Worm (Caenorhabditis elegans) whole organism, L3 larva: ENCODE results near the gene ufd-3.

Source experiments
- R02D3.7 ChIP-seq: fragments of 150-350 bp; optimal IDR thresholded peaks from 2 replicates; lab custom pipeline; 2014; ENCODE audit warnings: missing biosample characterization, missing genetic modification characterization
- aly-2 ChIP-seq: fragments of 150-350 bp; optimal IDR thresholded peaks from 2 replicates; lab custom pipeline; 2014; ENCODE audit warnings: missing biosample characterization, missing genetic modification characterization
- ceh-9 ChIP-seq: sonication (generic microtip); optimal IDR thresholded peaks from 2 replicates; lab custom pipeline; 2018; ENCODE audit warnings: missing biosample characterization, missing genetic modification characterization
- daf-12 ChIP-seq: fragments of 150-350 bp; optimal IDR thresholded peaks from 2 replicates; lab custom pipeline; 2014; ENCODE audit warnings: missing biosample characterization, missing genetic modification reagents, missing genetic modification characterization
- egl-27 ChIP-seq: sonication (generic microtip); optimal IDR thresholded peaks from 4 replicates; lab custom pipeline; 2017; ENCODE audit warnings: missing biosample characterization, missing genetic modification reagents, missing genetic modification characterization
- elt-1 ChIP-seq: fragments of 150-350 bp; optimal IDR thresholded peaks from 2 replicates; lab custom pipeline; 2014; ENCODE audit warnings: missing biosample characterization, missing genetic modification characterization
- elt-2 ChIP-seq: sonication (generic microtip); optimal IDR thresholded peaks from 2 replicates; lab custom pipeline; 2016; ENCODE audit warnings: missing genetic modification reagents, mild to moderate bottlenecking, missing genetic modification characterization, missing compliant biosample characterization
- fos-1 ChIP-seq: fragments of 150-350 bp; optimal IDR thresholded peaks from 2 replicates; lab custom pipeline; 2014; ENCODE audit warnings: missing biosample characterization, missing genetic modification characterization
- hmg-11 ChIP-seq: sonication (generic microtip); optimal IDR thresholded peaks from 2 replicates; lab custom pipeline; 2016; ENCODE audit warnings: missing genetic modification characterization, missing compliant biosample characterization
- jun-1 ChIP-seq: fragments of 150-350 bp; optimal IDR thresholded peaks from 2 replicates; lab custom pipeline; 2014; ENCODE audit warnings: missing biosample characterization, missing genetic modification reagents, missing genetic modification characterization
- lin-15B ChIP-seq: fragments of 150-350 bp; optimal IDR thresholded peaks from 2 replicates; lab custom pipeline; 2014; ENCODE audit warnings: missing biosample characterization, missing genetic modification characterization
- lin-39 ChIP-seq: fragments of 150-350 bp; optimal IDR thresholded peaks from 2 replicates; lab custom pipeline; 2018; ENCODE audit warnings: missing biosample characterization, missing genetic modification reagents, missing genetic modification characterization
- lsy-12 ChIP-seq: sonication (generic microtip); optimal IDR thresholded peaks from 2 replicates; lab custom pipeline; 2016; ENCODE audit warnings: mild to moderate bottlenecking, missing genetic modification characterization, missing compliant biosample characterization
- mml-1 ChIP-seq: fragments of 150-350 bp; sonication (generic microtip); optimal IDR thresholded peaks from 3 replicates; lab custom pipeline; 2014; ENCODE audit warnings: missing biosample characterization, missing genetic modification characterization
- nfya-1 ChIP-seq: sonication (generic microtip); optimal IDR thresholded peaks from 2 replicates; lab custom pipeline; 2017; ENCODE audit warnings: missing genetic modification characterization, mild to moderate bottlenecking, missing compliant biosample characterization, antibody characterized with exemption, moderate library complexity; ENCODE audit not compliant: insufficient read depth
- nhr-11 ChIP-seq: fragments of 150-350 bp; optimal IDR thresholded peaks from 2 replicates; lab custom pipeline; 2014; ENCODE audit warnings: missing biosample characterization, missing genetic modification characterization
- nhr-23 ChIP-seq: fragments of 150-350 bp; optimal IDR thresholded peaks from 2 replicates; lab custom pipeline; 2014; ENCODE audit warnings: missing biosample characterization, missing genetic modification reagents, missing genetic modification characterization
- nhr-25 ChIP-seq: sonication (generic microtip); optimal IDR thresholded peaks from 2 replicates; lab custom pipeline; 2017; ENCODE audit warnings: missing biosample characterization, missing genetic modification characterization
- nhr-28 ChIP-seq: fragments of 150-350 bp; optimal IDR thresholded peaks from 2 replicates; lab custom pipeline; 2014; ENCODE audit warnings: missing biosample characterization, missing genetic modification characterization
- nhr-43 ChIP-seq: sonication (generic microtip); optimal IDR thresholded peaks from 2 replicates; lab custom pipeline; 2016; ENCODE audit warnings: mild to moderate bottlenecking, missing genetic modification characterization, missing compliant biosample characterization; ENCODE audit not compliant: poor library complexity, severe bottlenecking
- nhr-67 ChIP-seq: fragments of 150-350 bp; optimal IDR thresholded peaks from 2 replicates; lab custom pipeline; 2014; ENCODE audit warnings: missing biosample characterization, missing genetic modification characterization
- nhr-76 ChIP-seq: fragments of 150-350 bp; sonication (generic microtip); optimal IDR thresholded peaks from 5 replicates; lab custom pipeline; 2014; ENCODE audit warnings: missing biosample characterization, missing genetic modification characterization
- pha-4 ChIP-seq: fragments of 150-350 bp; optimal IDR thresholded peaks from 2 replicates; lab custom pipeline; 2014; ENCODE audit warnings: missing biosample characterization, missing genetic modification reagents, missing genetic modification characterization
- pqm-1 ChIP-seq: fragments of 150-350 bp; optimal IDR thresholded peaks from 2 replicates; lab custom pipeline; 2017; ENCODE audit warnings: missing biosample characterization, missing genetic modification characterization, inconsistent platforms
- sea-2 ChIP-seq: fragments of 150-350 bp; sonication (generic microtip); optimal IDR thresholded peaks from 4 replicates; lab custom pipeline; 2014; ENCODE audit warnings: missing biosample characterization, missing genetic modification reagents, missing genetic modification characterization
- skn-1 ChIP-seq: fragments of 150-350 bp; optimal IDR thresholded peaks from 2 replicates; lab custom pipeline; 2014; ENCODE audit warnings: missing biosample characterization, missing genetic modification characterization
- snpc-4 ChIP-seq: fragments of 150-350 bp; optimal IDR thresholded peaks from 2 replicates; lab custom pipeline; 2014; ENCODE audit warnings: missing biosample characterization, missing genetic modification characterization
- tbx-2 ChIP-seq: sonication (generic microtip); optimal IDR thresholded peaks from 2 replicates; lab custom pipeline; 2016; ENCODE audit warnings: mild to moderate bottlenecking, missing genetic modification characterization, missing compliant biosample characterization
- ztf-11 ChIP-seq: fragments of 150-350 bp; optimal IDR thresholded peaks from 2 replicates; lab custom pipeline; 2014; ENCODE audit warnings: missing biosample characterization, missing genetic modification characterization

Gene ufd-3

ce11 chrII:9951846-9952245 is 11.3 kb downstream of the ufd-3 start:
- TF ChIP-seq tbx-2 (tag; lab: Kevin White, UChicago) (no peak), nhr-67 (tag; lab: Kevin White, UChicago) (no peak), nhr-76 (no peak), lsy-12 (tag; lab: Kevin White, UChicago) (no peak), R02D3.7 (tag; lab: Kevin White, UChicago) (no peak)

DNA sequence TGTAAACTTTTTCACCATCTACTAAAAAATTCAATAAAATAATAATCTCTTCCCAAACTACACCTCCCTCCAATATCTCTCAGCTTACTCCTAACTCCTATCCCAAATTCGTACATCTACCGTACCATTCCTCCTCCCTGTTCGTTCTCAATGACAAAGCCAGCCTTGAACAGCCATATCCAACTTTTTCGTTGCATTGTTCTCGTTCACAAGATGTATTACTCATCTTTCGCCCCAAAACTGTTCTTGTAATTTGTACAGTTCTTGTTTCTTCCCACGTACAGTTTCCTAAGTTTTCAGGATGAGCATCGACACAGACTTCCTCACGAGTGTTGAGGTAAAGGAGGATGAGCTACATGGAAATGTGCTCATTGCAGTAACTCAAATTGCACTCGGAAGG is 14.3 kb downstream of the ufd-3 start, which contains the start of gene egl-43:
egl-43 (plus strand) TSS at position 301 of the 400 bp plus-strand sequence.
- no peak for TF ChIP-seq ztf-11
- no peak for TF ChIP-seq sea-2 (GFP tag; lab: Kevin White, UChicago)

- TF ChIP-seq nhr-11 (tag; lab: Kevin White, UChicago) (peak; percentile 48), tbx-2 (tag; lab: Kevin White, UChicago) (no peak)
Measured at ce11 chrII:9956116-9956515, 15.6 kb downstream of the ufd-3 start.

ce11 chrII:9960127-9960526 is 19.6 kb downstream of the ufd-3 start:
- TF ChIP-seq aly-2 (tag; lab: Kevin White, UChicago) (no peak), nfya-1 (tag; lab: Kevin White, UChicago) (peak; percentile 38)

ce11 chrII:9963808-9964207 is 23.3 kb downstream of the ufd-3 start:
- TF ChIP-seq elt-2 (tag; lab: Kevin White, UChicago), result peak; percentile 31
- TF ChIP-seq mml-1, result no peak
- TF ChIP-seq daf-12 (tag; lab: Kevin White, UChicago), result no peak
- no peak for TF ChIP-seq skn-1 (tag; lab: Kevin White, UChicago)

DNA sequence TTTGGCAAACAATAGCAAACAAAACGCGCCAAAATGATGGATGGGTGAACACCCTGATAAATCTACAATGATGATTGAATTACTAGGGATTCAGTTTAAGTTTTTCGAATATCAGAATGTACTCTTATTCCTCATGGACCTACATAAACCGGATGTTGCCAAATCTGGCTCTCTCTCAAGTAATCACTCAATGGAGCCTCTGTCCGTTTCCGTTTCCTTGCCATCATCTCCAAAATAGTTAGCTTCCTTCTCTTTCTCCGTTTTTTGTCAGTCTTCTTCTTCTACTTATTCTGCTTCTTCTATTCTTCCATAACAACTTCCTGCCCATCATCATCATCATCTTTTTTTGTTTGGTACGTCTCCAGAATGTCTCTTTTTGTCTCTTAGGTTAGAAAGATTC is 24.8 kb downstream of the ufd-3 start:
- no peak for TF ChIP-seq nhr-28 (tag; lab: Kevin White, UChicago)
- peak; percentile 86 for TF ChIP-seq tbx-2 (tag; lab: Kevin White, UChicago)
- peak; percentile 56 for TF ChIP-seq pqm-1

ce11 chrII:9966954-9967353 is 26.4 kb downstream of the ufd-3 start, which contains the start of gene dtmk-1:
Gene dtmk-1, minus strand, starts transcription at chrII:9967099.
- peak; percentile 25 for TF ChIP-seq nhr-23 (tag; lab: Kevin White, UChicago)
- TF ChIP-seq egl-27 (tag; lab: Kevin White, UChicago), result no peak
- TF ChIP-seq elt-1 (tag; lab: Kevin White, UChicago), result peak; percentile 62
- TF ChIP-seq, all 47 proteins: peak for 2

DNA sequence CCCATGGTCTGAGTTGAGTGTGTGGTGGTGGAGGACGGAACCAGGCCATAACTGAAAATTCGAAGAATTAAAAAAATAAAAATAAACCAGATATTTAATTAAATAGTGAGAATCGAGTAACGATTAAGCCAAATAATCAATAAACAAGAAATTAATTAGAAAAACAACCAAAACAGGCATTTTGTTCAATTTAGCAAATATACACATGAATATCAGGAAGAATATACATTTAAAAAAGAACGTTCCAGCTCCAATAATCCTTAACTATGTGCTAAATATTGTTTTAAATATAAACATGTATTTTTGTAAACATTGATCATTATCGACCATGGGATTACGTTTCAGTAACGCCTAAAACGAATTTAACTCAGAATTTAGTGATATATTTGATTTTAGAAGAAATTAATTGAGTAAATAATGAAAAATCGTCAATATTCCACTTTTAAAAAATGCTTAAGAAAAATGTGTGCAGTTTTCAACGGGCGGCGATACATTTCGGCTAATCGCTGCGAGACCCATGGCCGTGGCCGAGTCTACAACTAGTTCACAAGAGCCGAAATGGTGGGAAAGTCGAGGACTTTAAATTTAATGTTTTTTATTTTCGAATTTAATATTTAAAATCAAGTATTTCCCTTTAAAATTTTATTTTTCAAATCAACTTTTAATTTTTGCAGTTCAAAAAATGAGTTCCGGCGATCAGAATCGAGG is 27.6 kb downstream of the ufd-3 start, which contains the start of the genes R53.4 and psf-1:
R53.4 (minus strand) TSS at position 51 of the 708 bp plus-strand sequence.
psf-1 (plus strand) TSS at position 675 of the 708 bp plus-strand sequence.
- TF ChIP-seq nhr-25 (tag; lab: Kevin White, UChicago), result peak; percentile 49
- peak; percentile 7 for TF ChIP-seq snpc-4 (tag; lab: Kevin White, UChicago)
- TF ChIP-seq elt-2 (tag; lab: Kevin White, UChicago), result peak; percentile 30
- TF ChIP-seq ceh-9 (tag; lab: Kevin White, UChicago), result no peak
- TF ChIP-seq pqm-1, result peak; percentile 49
- peak; percentile 84 for TF ChIP-seq nhr-23 (tag; lab: Kevin White, UChicago)
- TF ChIP-seq lin-15B (tag; lab: Kevin White, UChicago), result peak; percentile 90
- peak; percentile 57 for TF ChIP-seq hmg-11 (tag; lab: Kevin White, UChicago)
- TF ChIP-seq jun-1 (tag; lab: Kevin White, UChicago), result peak; percentile 26
- peak; percentile 56 for TF ChIP-seq lin-39 (tag; lab: Kevin White, UChicago)
- TF ChIP-seq nhr-43, result peak; percentile 56
- TF ChIP-seq sea-2 (GFP tag; lab: Kevin White, UChicago), result no peak
- peak; percentile 85 for TF ChIP-seq pha-4 (tag; lab: Kevin White, UChicago)
- no peak for TF ChIP-seq fos-1 (tag; lab: Kevin White, UChicago)
- peak; percentile 86 for TF ChIP-seq nfya-1 (tag; lab: Kevin White, UChicago)
- peak; percentile 2 for TF ChIP-seq R02D3.7 (tag; lab: Kevin White, UChicago)
- TF ChIP-seq, all 47 proteins: peak for 13
